Worm (Caenorhabditis elegans) whole organism, L1 larva: Measurements from ENCODE around the gene F19B10.2.

Source experiments
- C04F5.9 ChIP-seq: sonication (generic microtip); optimal IDR thresholded peaks from 2 replicates; lab custom pipeline; 2016; ENCODE audit warnings: missing genetic modification characterization, missing compliant biosample characterization
- F16B12.6 ChIP-seq: fragments of 150-350 bp; optimal IDR thresholded peaks from 2 replicates; lab custom pipeline; 2014; ENCODE audit warnings: missing biosample characterization, missing genetic modification characterization
- alr-1 ChIP-seq: fragments of 200-800 bp; sonication (Bioruptor generic); optimal IDR thresholded peaks from 2 replicates; lab custom pipeline; 2018; ENCODE audit warnings: borderline replicate concordance, mild to moderate bottlenecking, missing genetic modification characterization, missing compliant biosample characterization
- ama-1 ChIP-seq: fragments of 150-350 bp; optimal IDR thresholded peaks from 2 replicates; lab custom pipeline; 2014
- blmp-1 ChIP-seq: fragments of 150-350 bp; optimal IDR thresholded peaks from 2 replicates; lab custom pipeline; 2014; ENCODE audit warnings: missing biosample characterization, missing genetic modification characterization
- ces-1 ChIP-seq: fragments of 150-350 bp; optimal IDR thresholded peaks from 2 replicates; lab custom pipeline; 2014; ENCODE audit warnings: missing biosample characterization, missing genetic modification reagents, missing genetic modification characterization
- dpl-1 ChIP-seq, 3 experiments: fragments of 150-350 bp in 2 of 3; sonication (generic microtip) in 1 of 3; optimal IDR thresholded peaks; 2 replicates each; lab custom pipeline; 2014 to 2017; ENCODE audit warnings: missing biosample characterization in 3 of 3, missing genetic modification characterization in 3 of 3, missing genetic modification reagents in 3 of 3
- dsc-1 ChIP-seq: sonication (generic microtip); optimal IDR thresholded peaks from 2 replicates; lab custom pipeline; 2016; ENCODE audit warnings: mild to moderate bottlenecking, missing genetic modification characterization, missing compliant biosample characterization
- efl-1 ChIP-seq, 4 experiments: fragments of 150-350 bp; optimal IDR thresholded peaks in 3 of 4; peaks in 1 of 4; 1 replicate in 1 of 4; 2 replicates in 3 of 4; lab custom pipeline; 2014; ENCODE audit warnings: missing biosample characterization in 2 of 4, missing genetic modification characterization in 2 of 4, missing genetic modification reagents in 2 of 4
- elt-2 ChIP-seq: sonication (generic microtip); optimal IDR thresholded peaks from 2 replicates; lab custom pipeline; 2016; ENCODE audit warnings: missing genetic modification characterization, mild to moderate bottlenecking, inconsistent platforms, missing compliant biosample characterization, missing genetic modification reagents
- elt-3 ChIP-seq, 6 experiments: fragments of 150-350 bp in 1 of 6; sonication (generic microtip); optimal IDR thresholded peaks; 2 replicates each; lab custom pipeline; 2017 to 2018; ENCODE audit warnings: missing biosample characterization in 6 of 6, missing genetic modification characterization in 6 of 6, inconsistent platforms in 1 of 6
- ets-5 ChIP-seq: fragments of 200-800 bp; sonication (Bioruptor generic); IDR thresholded peaks from 2 replicates; pipeline ENCODE4 v1.3.6; 2022; ENCODE audit warnings: missing genetic modification characterization, missing compliant biosample characterization
- fkh-8 ChIP-seq: sonication (generic microtip); optimal IDR thresholded peaks from 2 replicates; lab custom pipeline; 2016; ENCODE audit warnings: mild to moderate bottlenecking, missing genetic modification characterization, missing compliant biosample characterization
- fos-1 ChIP-seq: fragments of 150-350 bp; optimal IDR thresholded peaks from 2 replicates; lab custom pipeline; 2014; ENCODE audit warnings: missing biosample characterization, missing genetic modification characterization
- hlh-17 ChIP-seq: fragments of 200-800 bp; sonication (Bioruptor generic); optimal IDR thresholded peaks from 2 replicates; lab custom pipeline; 2018; ENCODE audit warnings: missing genetic modification characterization, mild to moderate bottlenecking, missing compliant biosample characterization, moderate library complexity, borderline replicate concordance
- hpl-2 ChIP-seq: fragments of 150-350 bp; optimal IDR thresholded peaks from 2 replicates; lab custom pipeline; 2014; ENCODE audit warnings: missing biosample characterization, missing genetic modification reagents, missing genetic modification characterization
- irx-1 ChIP-seq: sonication (generic microtip); optimal IDR thresholded peaks from 2 replicates; lab custom pipeline; 2016; ENCODE audit warnings: missing genetic modification characterization, missing compliant biosample characterization
- isw-1 ChIP-seq: fragments of 200-800 bp; sonication (Bioruptor generic); IDR thresholded peaks from 2 replicates; pipeline ENCODE4 v1.3.6; 2022; ENCODE audit warnings: missing genetic modification characterization, missing compliant biosample characterization
- jun-1 ChIP-seq: fragments of 150-350 bp; optimal IDR thresholded peaks from 2 replicates; lab custom pipeline; 2014; ENCODE audit warnings: missing biosample characterization, missing genetic modification reagents, missing genetic modification characterization
- lin-14 ChIP-seq: fragments of 200-800 bp; sonication (Bioruptor generic); optimal IDR thresholded peaks from 2 replicates; lab custom pipeline; 2018; ENCODE audit warnings: mild to moderate bottlenecking, missing genetic modification characterization, moderate library complexity, missing compliant biosample characterization
- lin-15B ChIP-seq: fragments of 150-350 bp; sonication (generic microtip); optimal IDR thresholded peaks from 3 replicates; lab custom pipeline; 2014; ENCODE audit warnings: missing biosample characterization, missing genetic modification characterization
- lin-35 ChIP-seq, 2 experiments: fragments of 150-350 bp; optimal IDR thresholded peaks; 2 replicates each; lab custom pipeline; 2014; ENCODE audit warnings: missing biosample characterization in 2 of 2, missing genetic modification characterization in 2 of 2, missing genetic modification reagents in 2 of 2
- lin-39 ChIP-seq: fragments of 150-350 bp; optimal IDR thresholded peaks from 2 replicates; lab custom pipeline; 2014; ENCODE audit warnings: missing biosample characterization, missing genetic modification reagents, missing genetic modification characterization
- lsy-2 ChIP-seq, 2 experiments: fragments of 150-350 bp; optimal IDR thresholded peaks; 2 replicates each; lab custom pipeline; 2014; ENCODE audit warnings: missing biosample characterization in 2 of 2, missing genetic modification characterization in 2 of 2
- mab-9 ChIP-seq: fragments of 200-800 bp; sonication (Bioruptor generic); IDR thresholded peaks from 2 replicates; pipeline ENCODE4 v1.3.6; 2022; ENCODE audit warnings: missing genetic modification reagents, missing genetic modification characterization, missing compliant biosample characterization
- mdl-1 ChIP-seq, 2 experiments: fragments of 150-350 bp; optimal IDR thresholded peaks; 2 replicates each; lab custom pipeline; 2014 to 2017; ENCODE audit warnings: missing biosample characterization in 2 of 2, missing genetic modification characterization in 2 of 2, inconsistent platforms in 1 of 2
- nhr-11 ChIP-seq: fragments of 150-350 bp; optimal IDR thresholded peaks from 2 replicates; lab custom pipeline; 2014; ENCODE audit warnings: missing biosample characterization, missing genetic modification characterization
- nhr-47 ChIP-seq: sonication (generic microtip); optimal IDR thresholded peaks from 2 replicates; lab custom pipeline; 2016; ENCODE audit warnings: mild to moderate bottlenecking, missing genetic modification characterization, moderate library complexity, missing compliant biosample characterization
- nhr-77 ChIP-seq: fragments of 150-350 bp; optimal IDR thresholded peaks from 2 replicates; lab custom pipeline; 2014; ENCODE audit warnings: missing biosample characterization, missing genetic modification characterization
- nhr-84 ChIP-seq: sonication (generic microtip); optimal IDR thresholded peaks from 2 replicates; lab custom pipeline; 2017; ENCODE audit warnings: missing biosample characterization, missing genetic modification characterization
- pag-3 ChIP-seq: sonication (generic microtip); optimal IDR thresholded peaks from 2 replicates; lab custom pipeline; 2017; ENCODE audit warnings: missing genetic modification characterization, mild to moderate bottlenecking, missing compliant biosample characterization, antibody characterized with exemption, borderline replicate concordance; ENCODE audit not compliant: insufficient read depth
- pqm-1 ChIP-seq: sonication (generic microtip); optimal IDR thresholded peaks from 3 replicates; lab custom pipeline; 2017; ENCODE audit warnings: missing biosample characterization, missing genetic modification characterization
- skn-1 ChIP-seq: fragments of 150-350 bp; optimal IDR thresholded peaks from 2 replicates; lab custom pipeline; 2014; ENCODE audit warnings: missing biosample characterization, missing genetic modification characterization
- snu-23 ChIP-seq: sonication (generic microtip); optimal IDR thresholded peaks from 2 replicates; lab custom pipeline; 2016; ENCODE audit warnings: missing genetic modification characterization, missing compliant biosample characterization
- sup-37 ChIP-seq: fragments of 200-800 bp; sonication (Bioruptor generic); optimal IDR thresholded peaks from 2 replicates; lab custom pipeline; 2018; ENCODE audit warnings: mild to moderate bottlenecking, missing genetic modification characterization, missing compliant biosample characterization
- tbx-2 ChIP-seq: sonication (generic microtip); optimal IDR thresholded peaks from 2 replicates; lab custom pipeline; 2016; ENCODE audit warnings: missing genetic modification characterization, missing compliant biosample characterization
- tlp-1 ChIP-seq: fragments of 150-350 bp; optimal IDR thresholded peaks from 2 replicates; lab custom pipeline; 2014; ENCODE audit warnings: missing biosample characterization, missing genetic modification characterization
- unc-30 ChIP-seq: sonication (generic microtip); optimal IDR thresholded peaks from 2 replicates; lab custom pipeline; 2017; ENCODE audit warnings: missing biosample characterization, missing genetic modification characterization
- unc-62 ChIP-seq: fragments of 150-350 bp; optimal IDR thresholded peaks from 2 replicates; lab custom pipeline; 2014; ENCODE audit warnings: missing biosample characterization, missing genetic modification reagents, missing genetic modification characterization
- zip-4 ChIP-seq: fragments of 200-800 bp; sonication (Bioruptor generic); optimal IDR thresholded peaks from 2 replicates; lab custom pipeline; 2018; ENCODE audit warnings: mild to moderate bottlenecking, missing genetic modification characterization, moderate library complexity, missing compliant biosample characterization
- ztf-4 ChIP-seq: fragments of 150-350 bp; optimal IDR thresholded peaks from 2 replicates; lab custom pipeline; 2014; ENCODE audit warnings: missing biosample characterization, missing genetic modification characterization

F19B10.2 gene

ce11 chrII:3709255-3709654 is 34.0 kb downstream of the F19B10.2 start, which contains the start of gene srx-110:
srx-110 (plus strand) TSS chrII:3709555.
- TF ChIP-seq jun-1 (tag; lab: Kevin White, UChicago) (no peak), nhr-11 (tag; lab: Kevin White, UChicago) (no peak), lsy-2 (tag; optimal IDR thresholded peaks at IDR 0.05; lab: Kevin White, UChicago) (no peak), lin-15B (tag; lab: Kevin White, UChicago) (no peak), mdl-1 (tag; optimal IDR thresholded peaks at IDR 0.05; lab: Kevin White, UChicago) (no peak), elt-3 (tag; optimal IDR thresholded peaks at IDR 0.05; lab: Kevin White, UChicago) (no peak), snu-23 (GFP tag; lab: Kevin White, UChicago) (no peak), dpl-1 (GFP tag; optimal IDR thresholded peaks at IDR 0.05; lab: Kevin White, UChicago) (no peak), elt-2 (no peak), dsc-1 (no peak), unc-30 (tag; lab: Kevin White, UChicago) (no peak), ets-5 (GFP tag; lab: Robert Waterston, UW) (no peak), pqm-1 (tag; lab: Kevin White, UChicago) (no peak), hpl-2 (GFP tag; lab: Kevin White, UChicago) (no peak), mab-9 (GFP tag; lab: Robert Waterston, UW) (no peak)

ce11 chrII:3711047-3711446 is 35.8 kb downstream of the F19B10.2 start, which contains the start of gene fbxc-53:
fbxc-53 (plus strand) TSS chrII:3711291.
- TF ChIP-seq nhr-77 (no peak), skn-1 (tag; lab: Kevin White, UChicago) (no peak), nhr-84 (no peak), tlp-1 (tag; lab: Kevin White, UChicago) (no peak), efl-1 (optimal IDR thresholded peaks at IDR 0.05; lab: Kevin White, UChicago) (no peak), efl-1 (GFP tag; optimal IDR thresholded peaks at IDR 0.05 in 1 of 2; lab: Kevin White, UChicago) (no peak), ztf-4 (tag; lab: Kevin White, UChicago) (no peak), irx-1 (tag; lab: Kevin White, UChicago) (no peak), fos-1 (tag; lab: Kevin White, UChicago) (no peak), pag-3 (no peak), alr-1 (tag; lab: Kevin White, UChicago) (no peak), dsc-1 (peak; percentile 77), fkh-8 (tag; lab: Kevin White, UChicago) (peak; percentile 45), tbx-2 (tag; lab: Kevin White, UChicago) (no peak), hlh-17 (GFP tag; lab: Kevin White, UChicago) (no peak)

- TF ChIP-seq lin-14 (GFP tag; lab: Kevin White, UChicago) = no peak
- no peak for TF ChIP-seq ces-1 (GFP tag; lab: Kevin White, UChicago)
- TF ChIP-seq nhr-84 = no peak
- TF ChIP-seq, all 84 proteins: peak for 0
These were observed 39.3 kb downstream of the F19B10.2 start, which contains the start of gene srh-100 for ce11 chrII:3714595-3714994. srh-100 (minus strand) TSS chrII:3714695.

- no peak for TF ChIP-seq lin-35 (GFP tag; optimal IDR thresholded peaks at IDR 0.05; lab: Kevin White, UChicago)
- no peak for TF ChIP-seq sup-37 (GFP tag; lab: Kevin White, UChicago)
- no peak for TF ChIP-seq ama-1 (lab: Kevin White, UChicago)
- no peak for TF ChIP-seq C04F5.9 (tag; lab: Kevin White, UChicago)
- no peak for TF ChIP-seq lin-39 (tag; lab: Kevin White, UChicago)
- no peak for TF ChIP-seq fos-1 (tag; lab: Kevin White, UChicago)
- TF ChIP-seq isw-1 = no peak
- TF ChIP-seq ces-1 (GFP tag; lab: Kevin White, UChicago) = no peak
- no peak for TF ChIP-seq elt-3 (tag; optimal IDR thresholded peaks at IDR 0.05; lab: Kevin White, UChicago)
- TF ChIP-seq unc-62 = no peak
- no peak for TF ChIP-seq F16B12.6
- no peak for TF ChIP-seq nhr-47 (tag; lab: Kevin White, UChicago)
- no peak for TF ChIP-seq blmp-1 (tag; lab: Kevin White, UChicago)
- TF ChIP-seq nhr-11 (tag; lab: Kevin White, UChicago) = no peak
- no peak for TF ChIP-seq zip-4 (GFP tag; lab: Kevin White, UChicago)
These were observed 41.2 kb downstream of the F19B10.2 start, which contains the start of gene srh-99 for ce11 chrII:3716455-3716854. srh-99 (minus strand) TSS chrII:3716555.
